Worm (Caenorhabditis elegans): ENCODE data around the gene C02D5.4.

Gene C02D5.4

ce11 chrIII:8506348-8506747, 45.6 kb upstream of the C02D5.4 start:
- no peak for TF ChIP-seq ceh-16 (tag; optimal IDR thresholded peaks at IDR 0.05)
- TF ChIP-seq fos-1 (tag; optimal IDR thresholded peaks at IDR 0.05): peak; percentile 26

ce11 chrIII:8509218-8509617, 42.7 kb upstream of the C02D5.4 start:
- no peak for TF ChIP-seq ceh-16 (tag; optimal IDR thresholded peaks at IDR 0.05)
- TF ChIP-seq lin-13 (GFP tag; optimal IDR thresholded peaks at IDR 0.05): no peak
- TF ChIP-seq zag-1 (tag; optimal IDR thresholded peaks at IDR 0.05): no peak
- no peak for TF ChIP-seq mab-5 (tag; optimal IDR thresholded peaks at IDR 0.05)
- TF ChIP-seq nhr-12 (tag; optimal IDR thresholded peaks at IDR 0.05): no peak

ce11 chrIII:8509644-8510393, 42.1 kb upstream of the C02D5.4 start:
- TF ChIP-seq mdl-1 (tag; optimal IDR thresholded peaks at IDR 0.05) (peak in 1 of 2 experiments; percentile 69), ztf-11 (tag; optimal IDR thresholded peaks at IDR 0.05) (no peak), elt-3 (tag; optimal IDR thresholded peaks at IDR 0.05) (no peak), lin-39 (tag; optimal IDR thresholded peaks at IDR 0.05) (no peak), crh-2 (tag; optimal IDR thresholded peaks at IDR 0.05) (peak; percentile 31), nhr-11 (tag; optimal IDR thresholded peaks at IDR 0.05) (no peak), ztf-4 (tag; optimal IDR thresholded peaks at IDR 0.05) (no peak), R02D3.7 (tag; optimal IDR thresholded peaks at IDR 0.05) (no peak), dmd-4 (tag; optimal IDR thresholded peaks at IDR 0.05) (no peak), C34F6.9 (tag; optimal IDR thresholded peaks at IDR 0.05) (peak; percentile 37), lin-13 (GFP tag; optimal IDR thresholded peaks at IDR 0.05) (no peak), nhr-23 (tag; optimal IDR thresholded peaks at IDR 0.05) (no peak), nhr-6 (tag; optimal IDR thresholded peaks at IDR 0.05) (no peak), egl-27 (tag; optimal IDR thresholded peaks at IDR 0.05) (no peak), unc-62 (GFP tag; optimal IDR thresholded peaks at IDR 0.05) (no peak), lsy-2 (tag; optimal IDR thresholded peaks at IDR 0.05) (peak in 1 of 2 experiments; percentile 45), nhr-129 (tag; optimal IDR thresholded peaks at IDR 0.05) (peak; percentile 45), unc-55 (GFP tag; optimal IDR thresholded peaks at IDR 0.05) (peak; percentile 49), aly-2 (tag; optimal IDR thresholded peaks at IDR 0.05) (no peak), peb-1 (tag; optimal IDR thresholded peaks at IDR 0.05) (no peak)

ce11 chrIII:8511711-8512110, 40.3 kb upstream of the C02D5.4 start:
- TF ChIP-seq lsy-2 (tag; optimal IDR thresholded peaks at IDR 0.05) (peak in 1 of 2 experiments; percentile 3), gmeb-1 (tag; optimal IDR thresholded peaks at IDR 0.05) (no peak), nhr-129 (tag; optimal IDR thresholded peaks at IDR 0.05) (peak; percentile 20), F13H6.1 (tag; optimal IDR thresholded peaks at IDR 0.05) (peak; percentile 12), R02D3.7 (tag; optimal IDR thresholded peaks at IDR 0.05) (no peak), unc-55 (GFP tag; optimal IDR thresholded peaks at IDR 0.05) (peak; percentile 6), nhr-21 (tag; optimal IDR thresholded peaks at IDR 0.05) (no peak), nhr-11 (tag; optimal IDR thresholded peaks at IDR 0.05) (no peak), lin-39 (tag; optimal IDR thresholded peaks at IDR 0.05) (no peak), elt-3 (tag; optimal IDR thresholded peaks at IDR 0.05) (no peak), ztf-1 (GFP tag; conservative IDR thresholded peaks at IDR 0.05) (no peak), lin-11 (tag; optimal IDR thresholded peaks at IDR 0.05) (no peak), crh-2 (tag; optimal IDR thresholded peaks at IDR 0.05) (peak; percentile 24), peb-1 (tag; optimal IDR thresholded peaks at IDR 0.05) (no peak)

- TF ChIP-seq nhr-129 (tag; optimal IDR thresholded peaks at IDR 0.05) (peak; percentile 1), nhr-12 (tag; optimal IDR thresholded peaks at IDR 0.05) (no peak)
Observed at ce11 chrIII:8512279-8512942, 39.6 kb upstream of the C02D5.4 start.

ce11 chrIII:8518990-8519389, 33.0 kb upstream of the C02D5.4 start:
- TF ChIP-seq ceh-16 (tag; optimal IDR thresholded peaks at IDR 0.05) (no peak), nhr-129 (tag; optimal IDR thresholded peaks at IDR 0.05) (no peak), elt-3 (tag; optimal IDR thresholded peaks at IDR 0.05) (no peak), alr-1 (tag; optimal IDR thresholded peaks at IDR 0.05) (no peak), blmp-1 (tag; optimal IDR thresholded peaks at IDR 0.05; ENCODE audit: insufficient read depth) (no peak), mdl-1 (tag; optimal IDR thresholded peaks at IDR 0.05) (no peak), zag-1 (tag; optimal IDR thresholded peaks at IDR 0.05) (no peak), unc-39 (tag; optimal IDR thresholded peaks at IDR 0.05) (no peak), nhr-11 (tag; optimal IDR thresholded peaks at IDR 0.05) (no peak), lsy-2 (tag; optimal IDR thresholded peaks at IDR 0.05) (no peak), peb-1 (tag; optimal IDR thresholded peaks at IDR 0.05) (no peak), ztf-4 (tag; optimal IDR thresholded peaks at IDR 0.05) (no peak), R02D3.7 (tag; optimal IDR thresholded peaks at IDR 0.05) (no peak), F13H6.1 (tag; optimal IDR thresholded peaks at IDR 0.05) (no peak), nhr-21 (tag; optimal IDR thresholded peaks at IDR 0.05) (no peak), dmd-4 (tag; optimal IDR thresholded peaks at IDR 0.05) (no peak), unc-55 (GFP tag; optimal IDR thresholded peaks at IDR 0.05) (no peak), Y55F3AM.14 (GFP tag; optimal IDR thresholded peaks at IDR 0.05) (no peak)

All from whole organism, L2 larva.